Fruit fly (Drosophila melanogaster): ENCODE results near the gene CG13059.

dm6 chr3L:16330740-16331139 is 7.3 kb downstream of the CG13059 start, which contains the start of gene CG33060:
- TF ChIP-seq h (optimal IDR thresholded peaks at IDR 0.05): no peak
- no peak for TF ChIP-seq psq (optimal IDR thresholded peaks at IDR 0.05)
- TF ChIP-seq Myc (optimal IDR thresholded peaks at IDR 0.05): no peak
- TF ChIP-seq Sin3A (optimal IDR thresholded peaks at IDR 0.05): no peak

Data from Kc167 (cell line).